Worm (Caenorhabditis elegans): ENCODE measurements around the gene ZK666.14.

ce11 chrII:10544374-10544908 is 49.9 kb downstream of the ZK666.14 start:
- TF ChIP-seq ceh-82 (tag; optimal IDR thresholded peaks at IDR 0.05) (no peak), egl-27 (tag; optimal IDR thresholded peaks at IDR 0.05) (no peak), aly-2 (tag; optimal IDR thresholded peaks at IDR 0.05) (no peak), ceh-9 (tag; optimal IDR thresholded peaks at IDR 0.05) (no peak), unc-39 (tag; optimal IDR thresholded peaks at IDR 0.05) (no peak), nhr-12 (tag; optimal IDR thresholded peaks at IDR 0.05) (no peak), pha-4 (tag; optimal IDR thresholded peaks at IDR 0.05) (no peak), pqm-1 (tag; optimal IDR thresholded peaks at IDR 0.05) (no peak)

Measured in whole organism, L3 larva.